Worm (Caenorhabditis elegans) whole organism, late embryonic: ENCODE measurements around the gene abu-6.

Experiments
- C38D4.7 ChIP-seq: fragments of 200-800 bp; sonication (Bioruptor generic); optimal IDR thresholded peaks from 2 replicates; lab custom pipeline; 2018; ENCODE audit warnings: mild to moderate bottlenecking, missing genetic modification characterization, moderate library complexity, missing compliant biosample characterization
- F13H6.1 ChIP-seq: sonication (generic microtip); optimal IDR thresholded peaks from 2 replicates; lab custom pipeline; 2016; ENCODE audit warnings: missing genetic modification characterization, missing compliant biosample characterization
- K02D7.2 ChIP-seq: sonication (generic microtip); optimal IDR thresholded peaks from 2 replicates; lab custom pipeline; 2017; ENCODE audit warnings: mild to moderate bottlenecking, missing genetic modification characterization, missing compliant biosample characterization
- K09A11.1 ChIP-seq: sonication (generic microtip); optimal IDR thresholded peaks from 2 replicates; lab custom pipeline; 2017; ENCODE audit warnings: antibody characterized with exemption, mild to moderate bottlenecking, missing genetic modification characterization, missing compliant biosample characterization; ENCODE audit not compliant: insufficient read depth
- T23F11.4 ChIP-seq: fragments of 200-800 bp; sonication (Bioruptor generic); optimal IDR thresholded peaks from 2 replicates; lab custom pipeline; 2018; ENCODE audit warnings: mild to moderate bottlenecking, missing genetic modification characterization, missing compliant biosample characterization
- ceh-18 ChIP-seq: sonication (generic microtip); optimal IDR thresholded peaks from 2 replicates; lab custom pipeline; 2016; ENCODE audit warnings: missing genetic modification characterization, missing compliant biosample characterization
- ceh-19 ChIP-seq: fragments of 200-800 bp; sonication (Bioruptor generic); optimal IDR thresholded peaks from 2 replicates; lab custom pipeline; 2018; ENCODE audit warnings: mild to moderate bottlenecking, missing genetic modification characterization, missing compliant biosample characterization
- ceh-24 ChIP-seq: sonication (generic microtip); optimal IDR thresholded peaks from 2 replicates; lab custom pipeline; 2016; ENCODE audit warnings: mild to moderate bottlenecking, missing genetic modification characterization, missing compliant biosample characterization
- ceh-48 ChIP-seq: sonication (generic microtip); optimal IDR thresholded peaks from 2 replicates; lab custom pipeline; 2016; ENCODE audit warnings: missing genetic modification characterization, inconsistent platforms, missing compliant biosample characterization
- dmd-4 ChIP-seq: sonication (generic microtip); optimal IDR thresholded peaks from 2 replicates; lab custom pipeline; 2016; ENCODE audit warnings: borderline replicate concordance, missing genetic modification characterization, missing compliant biosample characterization
- elt-2 ChIP-seq: sonication (generic microtip); optimal IDR thresholded peaks from 2 replicates; lab custom pipeline; 2016; ENCODE audit warnings: missing genetic modification reagents, missing genetic modification characterization, missing compliant biosample characterization
- elt-4 ChIP-seq: sonication (generic microtip); optimal IDR thresholded peaks from 2 replicates; lab custom pipeline; 2016; ENCODE audit warnings: missing genetic modification characterization, missing compliant biosample characterization
- fax-1 ChIP-seq: sonication (generic microtip); optimal IDR thresholded peaks from 2 replicates; lab custom pipeline; 2016; ENCODE audit warnings: missing genotype, missing genetic modification characterization, missing compliant biosample characterization
- gmeb-2 ChIP-seq: sonication (generic microtip); optimal IDR thresholded peaks from 2 replicates; lab custom pipeline; 2016; ENCODE audit warnings: missing genetic modification characterization, inconsistent platforms, missing compliant biosample characterization
- hlh-13 ChIP-seq: fragments of 200-800 bp; sonication (Bioruptor generic); optimal IDR thresholded peaks from 2 replicates; lab custom pipeline; 2018; ENCODE audit warnings: mild to moderate bottlenecking, missing genetic modification characterization, missing compliant biosample characterization
- hlh-30 ChIP-seq: sonication (generic microtip); optimal IDR thresholded peaks from 2 replicates; lab custom pipeline; 2017; ENCODE audit warnings: antibody characterized with exemption, missing genetic modification characterization, missing compliant biosample characterization; ENCODE audit not compliant: insufficient read depth
- lin-11 ChIP-seq: fragments of 200-800 bp; sonication (Bioruptor generic); optimal IDR thresholded peaks from 2 replicates; lab custom pipeline; 2018; ENCODE audit warnings: mild to moderate bottlenecking, missing genetic modification characterization, missing compliant biosample characterization
- madf-2 ChIP-seq: sonication (generic microtip); optimal IDR thresholded peaks from 2 replicates; lab custom pipeline; 2017; ENCODE audit warnings: missing genetic modification characterization, missing compliant biosample characterization
- nhr-11 ChIP-seq: fragments of 150-350 bp; optimal IDR thresholded peaks from 2 replicates; lab custom pipeline; 2014; ENCODE audit warnings: missing biosample characterization, missing genetic modification characterization
- nhr-232 ChIP-seq: sonication (generic microtip); optimal IDR thresholded peaks from 2 replicates; lab custom pipeline; 2016; ENCODE audit warnings: missing genetic modification characterization, missing compliant biosample characterization
- odd-2 ChIP-seq: sonication (generic microtip); optimal IDR thresholded peaks from 2 replicates; lab custom pipeline; 2017; ENCODE audit warnings: antibody characterized with exemption, mild to moderate bottlenecking, missing genetic modification characterization, missing compliant biosample characterization
- pat-9 ChIP-seq: fragments of 200-800 bp; sonication (Bioruptor generic); optimal IDR thresholded peaks from 2 replicates; lab custom pipeline; 2018; ENCODE audit warnings: mild to moderate bottlenecking, missing genetic modification characterization, moderate library complexity, missing compliant biosample characterization
- pha-2 ChIP-seq: sonication (generic microtip); optimal IDR thresholded peaks from 2 replicates; lab custom pipeline; 2017; ENCODE audit warnings: mild to moderate bottlenecking, missing genetic modification characterization, missing compliant biosample characterization
- pqm-1 ChIP-seq: sonication (generic microtip); optimal IDR thresholded peaks from 2 replicates; lab custom pipeline; 2016; ENCODE audit warnings: missing genetic modification characterization, missing compliant biosample characterization
- pros-1 ChIP-seq: fragments of 150-350 bp; optimal IDR thresholded peaks from 2 replicates; lab custom pipeline; 2014; ENCODE audit warnings: missing biosample characterization, missing genetic modification reagents, missing genetic modification characterization
- rnt-1 ChIP-seq: sonication (generic microtip); optimal IDR thresholded peaks from 2 replicates; lab custom pipeline; 2016; ENCODE audit warnings: missing genetic modification characterization, missing compliant biosample characterization
- sdc-2 ChIP-seq: sonication (generic microtip); optimal IDR thresholded peaks from 2 replicates; lab custom pipeline; 2016; ENCODE audit warnings: missing genotype, missing genetic modification characterization, missing compliant biosample characterization
- sox-4 ChIP-seq: sonication (generic microtip); optimal IDR thresholded peaks from 2 replicates; lab custom pipeline; 2017; ENCODE audit warnings: mild to moderate bottlenecking, missing genetic modification characterization, inconsistent platforms, missing compliant biosample characterization
- tbx-2 ChIP-seq: sonication (generic microtip); optimal IDR thresholded peaks from 2 replicates; lab custom pipeline; 2016; ENCODE audit warnings: missing genetic modification characterization, missing compliant biosample characterization
- tbx-7 ChIP-seq: sonication (generic microtip); optimal IDR thresholded peaks from 2 replicates; lab custom pipeline; 2016; ENCODE audit warnings: missing genotype, missing genetic modification characterization, missing compliant biosample characterization
- ttx-3 ChIP-seq: sonication (generic microtip); optimal IDR thresholded peaks from 2 replicates; lab custom pipeline; 2016; ENCODE audit warnings: missing genetic modification reagents, missing genetic modification characterization, missing compliant biosample characterization
- unc-42 ChIP-seq: sonication (generic microtip); optimal IDR thresholded peaks from 2 replicates; lab custom pipeline; 2016; ENCODE audit warnings: missing genotype, missing genetic modification characterization, missing compliant biosample characterization
- unc-55 ChIP-seq: sonication (generic microtip); optimal IDR thresholded peaks from 2 replicates; lab custom pipeline; 2017; ENCODE audit warnings: missing biosample characterization, missing genetic modification reagents, missing genetic modification characterization

Gene abu-6

DNA sequence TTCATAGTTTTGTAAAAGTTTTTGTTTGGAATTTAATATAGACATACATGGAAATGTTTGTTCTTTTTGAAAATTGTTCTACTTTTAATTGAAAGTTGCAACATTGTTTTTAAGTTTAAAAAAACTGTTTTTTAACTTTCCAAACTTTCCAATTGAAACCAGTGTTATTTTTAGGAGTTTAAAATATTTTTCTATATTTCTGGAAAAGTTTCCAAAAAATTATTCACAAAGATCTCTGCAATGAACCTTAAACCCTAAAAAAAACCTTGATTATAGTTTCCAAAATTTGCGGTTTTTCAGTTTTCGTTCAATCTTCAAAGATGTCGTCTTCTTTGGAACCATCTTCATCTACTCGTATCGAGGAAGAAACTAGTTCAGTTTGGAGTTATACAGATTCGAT is 29.3 kb downstream of the abu-6 start, which contains the start of gene F14F9.4:
Gene F14F9.4 (plus strand): TSS at position 301 of the 400 bp plus-strand sequence.
- TF ChIP-seq hlh-30 (tag; lab: Kevin White, UChicago) = no peak
- no peak for TF ChIP-seq T23F11.4 (GFP tag; lab: Kevin White, UChicago)
- no peak for TF ChIP-seq ceh-24 (tag; lab: Kevin White, UChicago)
- TF ChIP-seq elt-4 (tag; lab: Kevin White, UChicago) = no peak
- TF ChIP-seq unc-55 = no peak
- TF ChIP-seq nhr-232 (tag; lab: Kevin White, UChicago) = no peak
- TF ChIP-seq pros-1 (tag; lab: Kevin White, UChicago) = no peak
- no peak for TF ChIP-seq sdc-2 (tag; lab: Kevin White, UChicago)
- TF ChIP-seq unc-42 (tag; lab: Kevin White, UChicago) = no peak
- TF ChIP-seq odd-2 (tag; lab: Kevin White, UChicago) = no peak
- TF ChIP-seq tbx-7 (tag; lab: Kevin White, UChicago) = no peak
- no peak for TF ChIP-seq madf-2 (tag; lab: Kevin White, UChicago)
- TF ChIP-seq rnt-1 (tag; lab: Kevin White, UChicago) = no peak
- TF ChIP-seq ceh-48 (tag; lab: Kevin White, UChicago) = no peak
- no peak for TF ChIP-seq F13H6.1 (tag; lab: Kevin White, UChicago)
- no peak for TF ChIP-seq pha-2 (tag; lab: Kevin White, UChicago)
- no peak for TF ChIP-seq ttx-3
- no peak for TF ChIP-seq K02D7.2 (tag; lab: Kevin White, UChicago)
- no peak for TF ChIP-seq tbx-2 (tag; lab: Kevin White, UChicago)
- no peak for TF ChIP-seq C38D4.7

DNA sequence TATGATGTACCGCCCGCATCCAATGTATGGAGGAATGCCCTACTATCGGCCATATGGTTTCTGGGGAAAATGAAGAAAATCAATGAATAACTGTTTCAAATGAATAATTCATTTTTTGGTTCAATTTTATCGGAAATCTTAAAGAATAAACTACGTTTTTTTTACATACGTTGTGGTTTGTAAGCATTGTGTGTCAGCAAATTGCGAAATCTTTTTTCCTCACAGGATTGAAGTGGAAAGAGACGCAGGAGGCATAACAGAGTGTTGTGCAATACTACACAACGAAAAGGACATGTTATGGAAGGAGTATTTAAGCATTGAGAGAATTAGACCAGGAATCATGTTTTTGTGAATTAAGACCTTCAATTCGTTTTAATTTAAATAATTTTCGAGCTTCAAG is 30.3 kb downstream of the abu-6 start:
- no peak for TF ChIP-seq dmd-4 (tag; lab: Kevin White, UChicago)
- TF ChIP-seq, all 69 proteins: peak for 0

DNA sequence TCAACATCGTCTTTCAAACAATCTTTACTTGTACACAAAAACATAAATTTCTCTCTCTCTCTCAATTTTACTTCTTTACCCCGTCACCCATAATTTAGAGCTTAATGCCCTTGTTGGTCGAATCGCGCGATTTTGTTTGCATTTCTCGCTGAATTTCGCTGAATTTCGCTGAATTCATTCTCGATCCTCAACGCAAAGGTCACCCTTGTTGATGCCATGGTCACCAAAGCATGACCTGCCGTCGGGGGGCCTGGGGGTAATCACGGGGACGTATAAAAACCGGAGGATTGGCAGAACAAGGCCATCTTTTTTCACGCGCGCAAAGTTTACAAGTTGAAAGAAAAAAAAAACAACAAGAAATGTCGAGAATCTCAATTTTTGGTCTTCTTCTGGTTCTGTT is 31.7 kb downstream of the abu-6 start, which contains the start of gene F14F9.8:
Gene F14F9.8 (plus strand): TSS at position 301 of the 400 bp plus-strand sequence.
- no peak for TF ChIP-seq ceh-19 (GFP tag; lab: Kevin White, UChicago)
- no peak for TF ChIP-seq nhr-11 (tag; lab: Kevin White, UChicago)
- TF ChIP-seq sdc-2 (tag; lab: Kevin White, UChicago) = no peak
- no peak for TF ChIP-seq fax-1 (tag; lab: Kevin White, UChicago)
- TF ChIP-seq lin-11 (tag; lab: Kevin White, UChicago) = no peak
- no peak for TF ChIP-seq pqm-1 (tag; lab: Kevin White, UChicago)

DNA sequence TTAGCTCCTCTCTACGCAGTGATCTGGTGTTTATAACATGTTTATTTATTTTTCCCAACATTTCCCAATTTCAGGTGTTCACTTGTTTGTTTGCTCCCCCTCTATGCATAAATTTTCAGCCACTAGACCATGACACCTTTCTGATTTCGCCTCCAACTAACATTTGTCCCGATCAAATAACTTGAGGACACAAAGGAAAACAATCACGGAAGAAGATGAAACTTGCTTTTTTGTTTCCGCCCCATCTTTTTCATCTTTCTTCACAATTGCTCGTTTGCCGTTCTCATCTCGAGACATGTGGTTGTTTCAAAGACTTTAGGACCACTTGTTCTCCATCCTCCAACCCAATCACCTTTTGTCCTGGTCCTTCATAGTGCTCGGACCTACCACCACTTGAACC is 34.9 kb downstream of the abu-6 start, which contains the start of gene F14F9.5:
Gene F14F9.5 (plus strand): TSS at position 301 of the 400 bp plus-strand sequence.
- no peak for TF ChIP-seq K09A11.1
- no peak for TF ChIP-seq hlh-30 (tag; lab: Kevin White, UChicago)
- no peak for TF ChIP-seq F13H6.1 (tag; lab: Kevin White, UChicago)
- TF ChIP-seq C38D4.7 = no peak
- no peak for TF ChIP-seq ceh-19 (GFP tag; lab: Kevin White, UChicago)
- no peak for TF ChIP-seq ceh-18 (tag; lab: Kevin White, UChicago)
- TF ChIP-seq unc-55 = no peak
- no peak for TF ChIP-seq hlh-13 (GFP tag; lab: Kevin White, UChicago)
- TF ChIP-seq, all 69 proteins: peak for 0

DNA sequence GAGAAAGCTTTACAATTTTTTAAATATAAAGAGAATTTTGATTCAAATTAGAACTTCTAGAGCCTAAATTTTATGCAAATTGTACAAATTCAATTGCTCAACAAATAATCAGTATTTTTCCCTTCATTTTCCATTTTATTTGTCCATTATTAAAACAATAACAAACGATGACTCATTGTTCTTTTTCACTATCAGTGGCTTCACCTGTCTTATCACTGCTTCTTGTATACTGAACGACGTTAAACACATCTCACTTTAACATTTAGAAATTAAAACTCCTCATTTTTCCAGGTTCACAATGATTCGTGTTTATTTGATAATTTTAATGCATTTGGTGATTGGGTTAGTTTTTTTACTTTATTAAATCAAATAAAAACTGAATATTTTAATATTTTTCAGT is 42.0 kb downstream of the abu-6 start, which contains the start of gene sid-1:
Gene sid-1 (plus strand): TSS at position 292 of the 400 bp plus-strand sequence.
- TF ChIP-seq elt-2 (no peak), sox-4 (tag; lab: Kevin White, UChicago) (no peak), sdc-2 (tag; lab: Kevin White, UChicago) (no peak)

DNA sequence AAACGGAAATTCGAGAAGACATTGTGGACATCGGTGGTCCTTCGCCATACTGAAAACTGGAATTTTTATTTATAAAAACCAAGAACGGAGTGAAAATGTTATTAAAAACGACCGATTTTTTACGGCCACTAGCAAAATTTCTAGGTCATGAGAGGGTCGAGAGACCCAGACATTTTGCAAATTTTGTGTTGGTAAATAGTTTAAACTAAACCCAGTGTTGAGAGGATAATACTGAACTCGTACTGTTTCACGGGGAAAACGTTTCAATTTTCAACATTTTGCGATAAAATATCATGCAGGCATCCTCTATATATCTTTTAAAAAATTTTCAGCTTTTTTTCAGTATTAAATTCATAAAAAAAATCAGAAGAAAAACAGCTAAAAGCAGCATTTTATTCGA is 42.6 kb downstream of the abu-6 start, which contains the start of gene C04F5.9:
Gene C04F5.9 (minus strand): TSS at position 101 of the 400 bp plus-strand sequence.
- TF ChIP-seq C38D4.7 (no peak), pat-9 (no peak), gmeb-2 (tag; lab: Kevin White, UChicago) (no peak), ceh-24 (tag; lab: Kevin White, UChicago) (no peak), sox-4 (tag; lab: Kevin White, UChicago) (no peak), hlh-13 (GFP tag; lab: Kevin White, UChicago) (no peak), ceh-19 (GFP tag; lab: Kevin White, UChicago) (no peak), nhr-232 (tag; lab: Kevin White, UChicago) (no peak)
